Worm (Caenorhabditis elegans): ENCODE results near the gene Y50D4C.6.

- TF ChIP-seq lin-15B (tag; optimal IDR thresholded peaks at IDR 0.05) (no peak), jun-1 (tag; optimal IDR thresholded peaks at IDR 0.05) (no peak), snpc-1.2 (GFP tag; IDR thresholded peaks at IDR 0.05) (no peak), ztf-11 (tag; optimal IDR thresholded peaks at IDR 0.05) (no peak), snpc-4 (tag; optimal IDR thresholded peaks at IDR 0.05) (no peak), ctbp-1 (GFP tag; IDR thresholded peaks at IDR 0.05) (no peak), mxl-2 (GFP tag; conservative IDR thresholded peaks at IDR 0.05) (no peak)
Measured at ce11 chrV:983120-983519, 33.5 kb upstream of the Y50D4C.6 start.

All from whole organism, L4 larva.